Worm (Caenorhabditis elegans) whole organism, L1 larva: Measurements from ENCODE around the gene C39B10.1.

ENCODE experiments used
- alr-1 ChIP-seq: fragments of 200-800 bp; sonication (Bioruptor generic); optimal IDR thresholded peaks from 2 replicates; lab custom pipeline; 2018; ENCODE audit warnings: borderline replicate concordance, mild to moderate bottlenecking, missing genetic modification characterization, missing compliant biosample characterization
- hpl-2 ChIP-seq: fragments of 150-350 bp; optimal IDR thresholded peaks from 2 replicates; lab custom pipeline; 2014; ENCODE audit warnings: missing biosample characterization, missing genetic modification reagents, missing genetic modification characterization
- isw-1 ChIP-seq: fragments of 200-800 bp; sonication (Bioruptor generic); IDR thresholded peaks from 2 replicates; pipeline ENCODE4 v1.3.6; 2022; ENCODE audit warnings: missing genetic modification characterization, missing compliant biosample characterization
- lsy-2 ChIP-seq, 2 experiments: fragments of 150-350 bp; optimal IDR thresholded peaks; 2 replicates each; lab custom pipeline; 2014; ENCODE audit warnings: missing biosample characterization in 2 of 2, missing genetic modification characterization in 2 of 2
- pqm-1 ChIP-seq: sonication (generic microtip); optimal IDR thresholded peaks from 3 replicates; lab custom pipeline; 2017; ENCODE audit warnings: missing biosample characterization, missing genetic modification characterization
- tbx-2 ChIP-seq: sonication (generic microtip); optimal IDR thresholded peaks from 2 replicates; lab custom pipeline; 2016; ENCODE audit warnings: missing genetic modification characterization, missing compliant biosample characterization
- unc-86 ChIP-seq: sonication (generic microtip); optimal IDR thresholded peaks from 2 replicates; lab custom pipeline; 2016; ENCODE audit warnings: missing genetic modification characterization, missing compliant biosample characterization

ce11 chrX:10435492-10435939 is 27.9 kb downstream of the C39B10.1 start:
- TF ChIP-seq hpl-2 (no peak), lsy-2 (tag; optimal IDR thresholded peaks at IDR 0.05; lab: Kevin White, UChicago) (peak; percentile 36 to 68), unc-86 (peak; percentile 85), isw-1 (peak; percentile 64), alr-1 (tag; lab: Kevin White, UChicago) (no peak), tbx-2 (tag; lab: Kevin White, UChicago) (peak; percentile 73), pqm-1 (no peak)
